Fruit fly (Drosophila melanogaster): ENCODE results near the gene CenG1A.

The CenG1A gene

dm6 chr2L:13829540-13829939 is 5.8 kb upstream of the CenG1A start, which contains the start of the genes Arpc1 and Orc5 (continued):
- TF ChIP-seq lov (optimal IDR thresholded peaks at IDR 0.05) = no peak
- no peak for TF ChIP-seq lov (GFP tag; IDR thresholded peaks at IDR 0.05)
- TF ChIP-seq CG1024 (GFP tag; IDR thresholded peaks at IDR 0.05) = no peak
- TF ChIP-seq CG1647 (GFP tag; optimal IDR thresholded peaks at IDR 0.05) = no peak
- TF ChIP-seq CG11247 (GFP tag; IDR thresholded peaks at IDR 0.05) = no peak
- TF ChIP-seq CG8359 (GFP tag; optimal IDR thresholded peaks at IDR 0.05; ENCODE audit: borderline replicate concordance) = no peak
- TF ChIP-seq CG4424 (GFP tag; optimal IDR thresholded peaks at IDR 0.05) = no peak
- TF ChIP-seq HmgD (GFP tag; optimal IDR thresholded peaks at IDR 0.05) = peak; percentile 46
- no peak for TF ChIP-seq CG18599 (GFP tag; optimal IDR thresholded peaks at IDR 0.05)
- no peak for TF ChIP-seq Atf6 (GFP tag; IDR thresholded peaks at IDR 0.05)
- TF ChIP-seq CG6683 (GFP tag; optimal IDR thresholded peaks at IDR 0.05) = no peak
- no peak for TF ChIP-seq CG4730 (GFP tag; IDR thresholded peaks at IDR 0.05)
- no peak for TF ChIP-seq CG9215 (GFP tag; IDR thresholded peaks at IDR 0.05)
- no peak for TF ChIP-seq Chrac-16 (GFP tag; optimal IDR thresholded peaks at IDR 0.05)
- TF ChIP-seq CrebB (tag; optimal IDR thresholded peaks at IDR 0.05) = no peak
- TF ChIP-seq CG18619 (GFP tag; optimal IDR thresholded peaks at IDR 0.05) = no peak
- TF ChIP-seq az2 (GFP tag; optimal IDR thresholded peaks at IDR 0.05) = no peak
- peak; percentile 76 for TF ChIP-seq Med (GFP tag)
- no peak for TF ChIP-seq tll (GFP tag; optimal IDR thresholded peaks at IDR 0.05)
- TF ChIP-seq CG7786 (GFP tag; optimal IDR thresholded peaks at IDR 0.05) = no peak
- TF ChIP-seq ham (GFP tag; IDR thresholded peaks at IDR 0.05) = no peak
- TF ChIP-seq Xbp1 (GFP tag; optimal IDR thresholded peaks at IDR 0.05) = no peak
- peak; percentile 48 for TF ChIP-seq onecut (GFP tag; IDR thresholded peaks at IDR 0.05)
- no peak for TF ChIP-seq CG4820 (GFP tag; optimal IDR thresholded peaks at IDR 0.05)

- TF ChIP-seq CG11504 (tag; optimal IDR thresholded peaks at IDR 0.05) (no peak), pum (GFP tag; optimal IDR thresholded peaks at IDR 0.05) (peak; percentile 15), Myb (GFP tag; optimal IDR thresholded peaks at IDR 0.05) (peak; percentile 49), Optix (GFP tag; IDR thresholded peaks at IDR 0.05) (no peak), CG7271 (tag; optimal IDR thresholded peaks at IDR 0.05) (no peak), tx (GFP tag; optimal IDR thresholded peaks at IDR 0.05) (peak; percentile 23), CG14965 (GFP tag; optimal IDR thresholded peaks at IDR 0.05; ENCODE audit: borderline replicate concordance) (no peak), trh (GFP tag; optimal IDR thresholded peaks at IDR 0.05) (no peak), Dp (GFP tag; optimal IDR thresholded peaks at IDR 0.05) (peak; percentile 52), CG16813 (GFP tag; IDR thresholded peaks at IDR 0.05; ENCODE audit: partially characterized antibody) (peak; percentile 78), odd (GFP tag; optimal IDR thresholded peaks at IDR 0.05) (no peak), CG32532 (GFP tag; IDR thresholded peaks at IDR 0.05) (peak; percentile 34; the same call in 1 of the 2 replicates), shn (GFP tag; optimal IDR thresholded peaks at IDR 0.05) (no peak), fu2 (GFP tag; optimal IDR thresholded peaks at IDR 0.05) (peak; percentile 32), row (GFP tag; IDR thresholded peaks at IDR 0.05) (peak; percentile 92), lilli (GFP tag; optimal IDR thresholded peaks at IDR 0.05) (peak; percentile 62), CG33557 (GFP tag; optimal IDR thresholded peaks at IDR 0.05) (no peak), CG6254 (GFP tag; optimal IDR thresholded peaks at IDR 0.05) (no peak), CG11398 (GFP tag; optimal IDR thresholded peaks at IDR 0.05) (no peak), Max (GFP tag; optimal IDR thresholded peaks at IDR 0.05) (peak; percentile 2), tio (GFP tag; optimal IDR thresholded peaks at IDR 0.05) (no peak), Ada2b (GFP tag; IDR thresholded peaks at IDR 0.05) (peak; percentile 48; the same call in 1 of the 2 replicates), wek (GFP tag; optimal IDR thresholded peaks at IDR 0.05) (no peak), CG15601 (tag; optimal IDR thresholded peaks at IDR 0.05) (peak; percentile 35), tgo (GFP tag; IDR thresholded peaks at IDR 0.05) (peak; percentile 38; the same call in 1 of the 3 replicates), btn (GFP tag; optimal IDR thresholded peaks at IDR 0.05) (no peak), CG12219 (GFP tag; optimal IDR thresholded peaks at IDR 0.05) (no peak), Doc3 (GFP tag; IDR thresholded peaks at IDR 0.05; ENCODE audit: partially characterized antibody) (peak; percentile 62; the same call in 2 of the 3 replicates)
These were observed 2.3 kb upstream of the CenG1A start, which contains the start of the genes GatC, PolG2 and Polr2C for dm6 chr2L:13833058-13833457. GatC (minus strand) TSS chr2L:13833105. PolG2 (minus strand) TSS chr2L:13833105. Polr2C (plus strand) TSS chr2L:13833337.

Measured in whole organism, embryonic.